Fruit fly (Drosophila melanogaster) whole organism, embryonic: Measurements from ENCODE around the gene heix.

Experiments used
- BtbVII ChIP-seq: fragments of 200-800 bp; sonication (Bioruptor generic); optimal IDR thresholded peaks from 3 replicates; lab custom pipeline; 2017; ENCODE audit warnings: missing biosample characterization, mild to moderate bottlenecking, missing genetic modification characterization
- CG11093 ChIP-seq: fragments of 200-800 bp; sonication (Bioruptor generic); IDR thresholded peaks from 3 replicates; pipeline ENCODE4 v1.3.6; 2022; ENCODE audit warnings: missing biosample characterization, missing genetic modification characterization
- CG12299 ChIP-seq: fragments of 200-800 bp; sonication (Bioruptor generic); optimal IDR thresholded peaks from 2 replicates; lab custom pipeline; 2018; ENCODE audit warnings: missing biosample characterization, mild to moderate bottlenecking, missing genetic modification characterization
- CG1233 ChIP-seq: fragments of 200-800 bp; sonication (Bioruptor generic); optimal IDR thresholded peaks from 4 replicates; lab custom pipeline; 2018; ENCODE audit warnings: missing biosample characterization, mild to moderate bottlenecking, missing genetic modification characterization
- CG12942 ChIP-seq: fragments of 200-800 bp; sonication (Bioruptor generic); optimal IDR thresholded peaks from 3 replicates; lab custom pipeline; 2016; ENCODE audit warnings: missing biosample characterization, missing genetic modification characterization
- CG15073 ChIP-seq: fragments of 200-800 bp; sonication (Bioruptor generic); optimal IDR thresholded peaks from 2 replicates; lab custom pipeline; 2016; ENCODE audit warnings: missing biosample characterization, missing genetic modification characterization
- CG16863 ChIP-seq: fragments of 200-800 bp; sonication (Bioruptor generic); optimal IDR thresholded peaks from 3 replicates; lab custom pipeline; 2016; ENCODE audit warnings: missing biosample characterization, missing genetic modification characterization
- CG18262 ChIP-seq: fragments of 200-800 bp; optimal IDR thresholded peaks from 3 replicates; lab custom pipeline; 2019; ENCODE audit warnings: missing biosample characterization, mild to moderate bottlenecking, missing genetic modification characterization, moderate library complexity
- CG30431 ChIP-seq: fragments of 200-800 bp; sonication (Bioruptor generic); optimal IDR thresholded peaks from 2 replicates; lab custom pipeline; 2017; ENCODE audit warnings: missing biosample characterization, missing genetic modification characterization
- CG34376 ChIP-seq: fragments of 200-800 bp; sonication (Bioruptor generic); optimal IDR thresholded peaks from 2 replicates; lab custom pipeline; 2018; ENCODE audit warnings: missing biosample characterization, mild to moderate bottlenecking, missing genetic modification characterization
- CG3847 ChIP-seq: fragments of 200-800 bp; sonication (Bioruptor generic); IDR thresholded peaks from 2 replicates; pipeline ENCODE4 v1.3.6; 2022; ENCODE audit warnings: missing biosample characterization, missing genetic modification characterization
- CG4854 ChIP-seq: fragments of 200-800 bp; sonication (Bioruptor generic); optimal IDR thresholded peaks from 2 replicates; lab custom pipeline; 2016; ENCODE audit warnings: missing biosample characterization, missing genetic modification characterization, inconsistent platforms
- CG6791 ChIP-seq: fragments of 200-800 bp; sonication (Bioruptor generic); IDR thresholded peaks from 3 replicates; pipeline ENCODE4 v1.3.6; 2022; ENCODE audit warnings: missing biosample characterization, missing genetic modification characterization; ENCODE audit not compliant: partially characterized antibody
- CG8478 ChIP-seq: fragments of >200 bp; optimal IDR thresholded peaks from 2 replicates; lab custom pipeline; 2018
- CrebB ChIP-seq: fragments of 200-800 bp; sonication (Bioruptor generic); optimal IDR thresholded peaks from 3 replicates; lab custom pipeline; 2018; ENCODE audit warnings: missing biosample characterization, mild to moderate bottlenecking, missing genetic modification characterization
- Deaf1 ChIP-seq: fragments of 200-800 bp; optimal IDR thresholded peaks from 3 replicates; lab custom pipeline; 2019; ENCODE audit warnings: missing biosample characterization, mild to moderate bottlenecking, missing genetic modification characterization, moderate library complexity
- Gsc ChIP-seq: fragments of 200-800 bp; sonication (Bioruptor generic); IDR thresholded peaks from 2 replicates; pipeline ENCODE4 v1.3.6; 2022; ENCODE audit warnings: missing biosample characterization, missing genetic modification characterization
- HmgD ChIP-seq: fragments of 200-800 bp; sonication (Bioruptor generic); optimal IDR thresholded peaks from 3 replicates; lab custom pipeline; 2016; ENCODE audit warnings: missing biosample characterization, missing genetic modification characterization
- HmgZ ChIP-seq: fragments of 200-800 bp; sonication (Bioruptor generic); optimal IDR thresholded peaks from 2 replicates; lab custom pipeline; 2018; ENCODE audit warnings: missing biosample characterization, mild to moderate bottlenecking, missing genetic modification characterization
- Hr3 ChIP-seq: fragments of 200-800 bp; sonication (Bioruptor generic); optimal IDR thresholded peaks from 3 replicates; lab custom pipeline; 2016; ENCODE audit warnings: missing biosample characterization, missing genetic modification characterization
- Lim3 ChIP-seq: fragments of 200-800 bp; sonication (Bioruptor generic); IDR thresholded peaks from 2 replicates; pipeline ENCODE4 v1.3.6; 2022; ENCODE audit warnings: missing biosample characterization, missing genetic modification characterization
- PHDP ChIP-seq: fragments of 200-800 bp; sonication (Bioruptor generic); optimal IDR thresholded peaks from 3 replicates; lab custom pipeline; 2018; ENCODE audit warnings: missing biosample characterization, mild to moderate bottlenecking, missing genetic modification characterization, moderate library complexity
- Ptx1 ChIP-seq: fragments of 200-800 bp; sonication (Bioruptor generic); IDR thresholded peaks from 2 replicates; pipeline ENCODE4 v1.3.6; 2022; ENCODE audit warnings: missing biosample characterization, missing genetic modification characterization
- Six4 ChIP-seq: fragments of 200-800 bp; sonication (Bioruptor generic); optimal IDR thresholded peaks from 2 replicates; lab custom pipeline; 2016; ENCODE audit warnings: missing biosample characterization, missing genetic modification characterization
- Sry-δ ChIP-seq: fragments of 200-800 bp; sonication (Bioruptor generic); optimal IDR thresholded peaks from 2 replicates; lab custom pipeline; 2016; ENCODE audit warnings: missing biosample characterization, missing genetic modification characterization
- ap ChIP-seq: fragments of 200-800 bp; sonication (Bioruptor generic); IDR thresholded peaks from 2 replicates; pipeline ENCODE4 v1.3.6; 2022; ENCODE audit warnings: missing biosample characterization, missing genetic modification characterization
- bsh ChIP-seq, 2 experiments: fragments of 200-800 bp; sonication (Bioruptor generic); optimal IDR thresholded peaks; 2 replicates each; lab custom pipeline; 2017 to 2018; ENCODE audit warnings: mild to moderate bottlenecking in 2 of 2, missing biosample characterization in 2 of 2, missing genetic modification characterization in 2 of 2, moderate library complexity in 1 of 2
- chinmo ChIP-seq: fragments of 200-800 bp; sonication (Bioruptor generic); IDR thresholded peaks from 4 replicates; pipeline ENCODE4 v1.3.6; 2022; ENCODE audit warnings: missing biosample characterization, missing genetic modification characterization; ENCODE audit not compliant: partially characterized antibody
- croc ChIP-seq: fragments of 200-800 bp; sonication (Bioruptor generic); conservative IDR thresholded peaks from 3 replicates; pipeline ENCODE4 v1.3.6; 2022; ENCODE audit warnings: missing biosample characterization, missing genetic modification characterization
- danr ChIP-seq: fragments of 200-800 bp; sonication (Bioruptor generic); IDR thresholded peaks from 2 replicates; pipeline ENCODE4 v1.3.6; 2022; ENCODE audit warnings: missing biosample characterization, missing genetic modification characterization
- esg ChIP-seq: fragments of 200-800 bp; sonication (Bioruptor generic); conservative IDR thresholded peaks from 2 replicates; pipeline ENCODE4 v1.3.6; 2022; ENCODE audit warnings: missing biosample characterization, missing genetic modification characterization
- ftz-f1 ChIP-seq: fragments of 200-800 bp; sonication (Bioruptor generic); optimal IDR thresholded peaks from 2 replicates; lab custom pipeline; 2016; ENCODE audit warnings: missing biosample characterization, missing genetic modification characterization
- gem ChIP-seq: fragments of 200-800 bp; sonication (Bioruptor generic); optimal IDR thresholded peaks from 2 replicates; lab custom pipeline; 2019; ENCODE audit warnings: missing biosample characterization, mild to moderate bottlenecking, missing genetic modification characterization, moderate library complexity
- grn ChIP-seq: fragments of 200-800 bp; sonication (Bioruptor generic); optimal IDR thresholded peaks from 3 replicates; lab custom pipeline; 2017; ENCODE audit warnings: missing biosample characterization, missing genetic modification characterization
- kah ChIP-seq: fragments of 200-800 bp; sonication (Bioruptor generic); optimal IDR thresholded peaks from 2 replicates; lab custom pipeline; 2018; ENCODE audit warnings: missing biosample characterization, mild to moderate bottlenecking, missing genetic modification characterization
- kni ChIP-seq: fragments of 200-800 bp; sonication (Bioruptor generic); optimal IDR thresholded peaks from 3 replicates; lab custom pipeline; 2017; ENCODE audit warnings: mild to moderate bottlenecking, missing biosample characterization, missing genetic modification reagents, missing genetic modification characterization
- lab ChIP-seq: fragments of 200-800 bp; sonication (Bioruptor generic); optimal IDR thresholded peaks from 3 replicates; lab custom pipeline; 2017; ENCODE audit warnings: missing biosample characterization, missing genetic modification characterization, mild to moderate bottlenecking, moderate library complexity, missing genetic modification reagents
- mirr ChIP-seq: fragments of 200-800 bp; sonication (Bioruptor generic); optimal IDR thresholded peaks from 3 replicates; lab custom pipeline; 2018; ENCODE audit warnings: missing biosample characterization, mild to moderate bottlenecking, missing genetic modification characterization
- pb ChIP-seq: fragments of 200-800 bp; sonication (Bioruptor generic); optimal IDR thresholded peaks from 3 replicates; lab custom pipeline; 2016; ENCODE audit warnings: missing biosample characterization, missing genetic modification characterization
- pita ChIP-seq: fragments of 200-800 bp; sonication (Bioruptor generic); optimal IDR thresholded peaks from 2 replicates; lab custom pipeline; 2017; ENCODE audit warnings: missing biosample characterization, mild to moderate bottlenecking, missing genetic modification characterization
- pros ChIP-seq: fragments of 200-800 bp; sonication (Bioruptor generic); optimal IDR thresholded peaks from 3 replicates; lab custom pipeline; 2019; ENCODE audit warnings: missing biosample characterization, mild to moderate bottlenecking, missing genetic modification characterization, moderate library complexity
- ranshi ChIP-seq: fragments of 200-800 bp; sonication (Bioruptor generic); IDR thresholded peaks from 2 replicates; pipeline ENCODE4 v1.3.6; 2022; ENCODE audit warnings: missing biosample characterization, missing genetic modification characterization
- rib ChIP-seq: fragments of 200-800 bp; sonication (Bioruptor generic); IDR thresholded peaks from 2 replicates; pipeline ENCODE4 v1.3.6; 2022; ENCODE audit warnings: missing biosample characterization, missing genetic modification characterization
- sc ChIP-seq, 3 experiments: fragments of >200 bp in 2 of 3; fragments of 200-800 bp in 1 of 3; sonication (Bioruptor generic) in 1 of 3; optimal IDR thresholded peaks; 2 replicates in 2 of 3; 3 replicates in 1 of 3; lab custom pipeline; 2017; ENCODE audit warnings: mild to moderate bottlenecking in 1 of 3, missing biosample characterization in 1 of 3, missing genetic modification characterization in 1 of 3, missing genetic modification reagents in 1 of 3
- sd ChIP-seq: fragments of 200-800 bp; sonication (Bioruptor generic); optimal IDR thresholded peaks from 3 replicates; lab custom pipeline; 2018; ENCODE audit warnings: missing biosample characterization, mild to moderate bottlenecking, missing genetic modification characterization, moderate library complexity
- seq ChIP-seq: fragments of 200-800 bp; sonication (Bioruptor generic); IDR thresholded peaks from 2 replicates; pipeline ENCODE4 v1.3.6; 2022; ENCODE audit warnings: missing biosample characterization, missing genetic modification characterization
- slou ChIP-seq: fragments of 200-800 bp; sonication (Bioruptor generic); optimal IDR thresholded peaks from 3 replicates; lab custom pipeline; 2016; ENCODE audit warnings: missing biosample characterization, missing genetic modification characterization
- sug ChIP-seq: fragments of 200-800 bp; optimal IDR thresholded peaks from 2 replicates; lab custom pipeline; 2019; ENCODE audit warnings: missing biosample characterization, mild to moderate bottlenecking, missing genetic modification characterization, moderate library complexity
- tap ChIP-seq: fragments of 200-800 bp; optimal IDR thresholded peaks from 3 replicates; lab custom pipeline; 2019; ENCODE audit warnings: missing biosample characterization, mild to moderate bottlenecking, missing genetic modification characterization, moderate library complexity
- yki ChIP-seq: fragments of >200 bp; optimal IDR thresholded peaks from 3 replicates; lab custom pipeline; 2018

Gene heix

DNA sequence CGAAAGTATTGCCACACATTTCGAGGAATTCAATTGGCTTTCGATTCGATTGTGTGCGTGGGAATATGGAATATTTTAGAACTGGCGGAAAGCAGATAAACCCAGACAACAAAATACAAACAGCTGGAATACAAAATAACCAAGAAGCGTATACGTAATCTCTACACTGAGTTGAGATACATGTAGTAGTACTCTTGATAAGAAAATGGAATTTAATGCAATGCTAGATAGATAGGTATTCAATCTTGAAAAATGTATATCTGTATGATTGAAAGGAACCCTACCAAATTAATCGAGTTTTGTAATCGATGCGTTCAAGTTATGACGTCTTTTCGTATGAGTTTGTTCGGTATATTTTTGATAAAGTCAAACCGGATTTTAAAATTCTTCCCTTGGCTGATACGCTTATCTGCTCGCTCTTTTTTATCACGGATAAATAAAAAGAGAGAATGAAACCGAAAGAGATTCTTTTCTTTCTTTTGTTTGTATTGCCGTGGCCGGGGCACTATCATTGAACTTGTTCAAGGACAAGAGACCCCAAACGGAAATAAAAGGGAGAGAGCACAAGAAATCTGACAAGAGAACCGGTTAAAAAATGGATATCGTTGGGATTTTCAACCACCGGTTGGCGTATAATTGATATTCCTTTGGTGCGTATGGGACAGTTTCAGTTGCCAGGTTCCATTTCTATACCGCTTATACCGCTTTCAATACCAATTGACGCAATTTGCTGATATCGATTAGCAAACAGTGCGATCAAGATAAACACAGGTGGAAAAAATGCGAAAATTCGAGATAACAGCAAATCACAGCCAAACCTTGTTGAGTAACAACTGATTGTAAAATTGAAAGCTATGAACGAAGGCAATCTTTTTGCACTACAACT, 44.2 kb downstream of the heix start:
- TF ChIP-seq croc (GFP tag; lab: Robert Waterston, UW) (no peak), pita (GFP tag; lab: Kevin White, UChicago) (no peak), rib (GFP tag; lab: Robert Waterston, UW) (peak; percentile 73; the same call in 1 of the 2 replicates), yki (lab: Kevin White, UChicago) (no peak), pb (GFP tag; lab: Kevin White, UChicago) (no peak), seq (no peak), CG1233 (GFP tag; lab: Kevin White, UChicago) (no peak), HmgD (GFP tag; lab: Kevin White, UChicago) (no peak), CG12299 (tag; lab: Kevin White, UChicago) (no peak), sug (tag; lab: Kevin White, UChicago) (peak; percentile 26), CG15073 (GFP tag; lab: Kevin White, UChicago) (no peak), CG11093 (GFP tag; lab: Robert Waterston, UW) (no peak), esg (no peak), CG12942 (no peak), bsh (GFP tag; optimal IDR thresholded peaks at IDR 0.05; lab: Kevin White, UChicago) (no peak), Sry-δ (GFP tag; lab: Kevin White, UChicago) (no peak), CG3847 (no peak), Ptx1 (GFP tag; lab: Robert Waterston, UW) (no peak), HmgZ (tag; lab: Kevin White, UChicago) (no peak), CG34376 (GFP tag; lab: Kevin White, UChicago) (peak; percentile 36), ap (GFP tag; lab: Robert Waterston, UW) (no peak), tap (tag; lab: Kevin White, UChicago) (no peak), CG8478 (lab: Kevin White, UChicago) (no peak), CG16863 (GFP tag; lab: Kevin White, UChicago) (no peak), BtbVII (GFP tag; lab: Kevin White, UChicago) (peak; percentile 16), sd (peak; percentile 88), kni (GFP tag; lab: Kevin White, UChicago) (peak; percentile 48), CG30431 (GFP tag; lab: Kevin White, UChicago) (no peak), Gsc (GFP tag; lab: Robert Waterston, UW) (no peak), ftz-f1 (GFP tag; lab: Kevin White, UChicago) (peak; percentile 8), mirr (GFP tag; lab: Kevin White, UChicago) (peak; percentile 95), slou (GFP tag; lab: Kevin White, UChicago) (no peak), lab (GFP tag; lab: Kevin White, UChicago) (peak; percentile 11), Lim3 (GFP tag; lab: Robert Waterston, UW) (no peak), kah (no peak), CG4854 (GFP tag; lab: Kevin White, UChicago) (no peak), ranshi (GFP tag; lab: Robert Waterston, UW) (no peak), Deaf1 (tag; lab: Kevin White, UChicago) (no peak), gem (tag; lab: Kevin White, UChicago) (peak; percentile 76), Six4 (GFP tag; lab: Kevin White, UChicago) (no peak), pros (GFP tag; lab: Kevin White, UChicago) (peak; percentile 21), CrebB (tag; lab: Kevin White, UChicago) (no peak), PHDP (tag; lab: Kevin White, UChicago) (no peak), CG6791 (GFP tag; lab: Robert Waterston, UW) (no peak), sc (optimal IDR thresholded peaks at IDR 0.05; lab: Kevin White, UChicago) (no peak), sc (GFP tag; optimal IDR thresholded peaks at IDR 0.05; lab: Kevin White, UChicago) (no peak), Hr3 (GFP tag; lab: Kevin White, UChicago) (no peak), grn (GFP tag; lab: Kevin White, UChicago) (peak; percentile 65), chinmo (GFP tag; lab: Robert Waterston, UW) (0 out of 4 replicates have a peak, but pooled peaks have one; percentile 50), danr (no peak), CG18262 (tag; lab: Kevin White, UChicago) (no peak)
